Worm (Caenorhabditis elegans) whole organism, young adult: ENCODE measurements around the gene F33A8.4.

Experiments used
- F10E7.11 ChIP-seq: sonication (generic microtip); optimal IDR thresholded peaks from 2 replicates; lab custom pipeline; 2017; ENCODE audit warnings: mild to moderate bottlenecking, missing genetic modification characterization, moderate library complexity, missing compliant biosample characterization
- egl-44 ChIP-seq: fragments of 200-800 bp; sonication (Bioruptor generic); IDR thresholded peaks from 2 replicates; pipeline ENCODE4 v1.3.6; 2022; ENCODE audit warnings: missing genetic modification reagents, missing genetic modification characterization, missing compliant biosample characterization
- hsf-1 ChIP-seq: fragments of 200-800 bp; sonication (Bioruptor generic); IDR thresholded peaks from 2 replicates; pipeline ENCODE4 v1.3.6; 2022; ENCODE audit warnings: missing genetic modification reagents, missing genetic modification characterization, missing compliant biosample characterization
- lin-35 ChIP-seq, 3 experiments: fragments of 150-350 bp in 2 of 3; sonication (generic microtip) in 1 of 3; optimal IDR thresholded peaks; 2 replicates each; lab custom pipeline; 2014 to 2018; ENCODE audit warnings: missing biosample characterization in 3 of 3, missing genetic modification characterization in 3 of 3, missing genetic modification reagents in 3 of 3
- pha-4 ChIP-seq: fragments of 150-350 bp; sonication (generic microtip); optimal IDR thresholded peaks from 2 replicates; lab custom pipeline; 2014; ENCODE audit warnings: missing biosample characterization, missing genetic modification reagents, missing genetic modification characterization
- unc-130 ChIP-seq: sonication (generic microtip); optimal IDR thresholded peaks from 2 replicates; lab custom pipeline; 2016; ENCODE audit warnings: missing genetic modification reagents, missing genetic modification characterization, missing compliant biosample characterization
- unc-62 ChIP-seq: fragments of 150-350 bp; optimal IDR thresholded peaks from 2 replicates; lab custom pipeline; 2014; ENCODE audit warnings: missing biosample characterization, missing genetic modification reagents, missing genetic modification characterization

DNA sequence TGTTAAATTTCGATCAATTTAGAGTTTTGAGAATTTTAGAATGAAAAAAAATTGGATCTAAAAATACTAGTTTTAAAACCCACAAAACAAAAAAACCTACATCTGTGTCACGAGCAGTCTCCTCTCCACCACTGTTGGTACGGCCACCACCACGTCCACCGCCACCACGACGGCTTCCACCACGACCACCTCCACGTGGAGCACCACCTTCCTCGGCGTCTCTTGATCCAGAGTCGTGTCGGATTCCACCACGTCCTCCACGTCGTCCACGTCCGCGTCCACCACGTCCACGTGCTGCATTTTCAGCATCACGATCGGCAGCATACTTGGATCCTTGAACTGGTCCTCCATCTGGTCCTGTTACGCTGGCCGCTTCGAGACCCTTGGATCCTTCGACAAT is 8.7 kb downstream of the F33A8.4 start:
- TF ChIP-seq pha-4 (tag; lab: Kevin White, UChicago) (no peak), egl-44 (GFP tag; lab: Robert Waterston, UW) (no peak), unc-62 (GFP tag; lab: Kevin White, UChicago) (no peak), F10E7.11 (no peak), unc-130 (GFP tag; lab: Kevin White, UChicago) (no peak), lin-35 (GFP tag; optimal IDR thresholded peaks at IDR 0.05; lab: Kevin White, UChicago) (no peak), hsf-1 (no peak)
